Fruit fly (Drosophila melanogaster) whole organism, prepupa: ENCODE measurements around the gene fd96Cb.

Experiments
- Blimp-1 ChIP-seq: fragments of 200-800 bp; sonication (Bioruptor generic); optimal IDR thresholded peaks from 3 replicates; lab custom pipeline; 2017; ENCODE audit warnings: missing biosample characterization, missing genetic modification characterization, mild to moderate bottlenecking, moderate library complexity, missing genetic modification reagents
- CG10631 ChIP-seq: fragments of 200-800 bp; sonication (Bioruptor generic); optimal IDR thresholded peaks from 2 replicates; lab custom pipeline; 2016; ENCODE audit warnings: missing biosample characterization, missing genetic modification characterization
- CG10669 ChIP-seq: fragments of 200-800 bp; sonication (Bioruptor generic); optimal IDR thresholded peaks from 3 replicates; lab custom pipeline; 2018; ENCODE audit warnings: missing biosample characterization, mild to moderate bottlenecking, missing genetic modification characterization, moderate library complexity
- CG11762 ChIP-seq: fragments of 200-800 bp; sonication (Bioruptor generic); optimal IDR thresholded peaks from 3 replicates; lab custom pipeline; 2016; ENCODE audit warnings: missing biosample characterization, missing genetic modification characterization; ENCODE audit not compliant: insufficient read depth
- CG11902 ChIP-seq: fragments of 200-800 bp; sonication (Bioruptor generic); optimal IDR thresholded peaks from 3 replicates; lab custom pipeline; 2016; ENCODE audit warnings: missing biosample characterization, missing genetic modification characterization
- CG15336 ChIP-seq: fragments of 200-800 bp; sonication (Bioruptor generic); IDR thresholded peaks from 2 replicates; pipeline ENCODE4 v1.3.6; 2022; ENCODE audit warnings: missing biosample characterization, missing genetic modification characterization
- CG1621 ChIP-seq: fragments of 200-800 bp; sonication (Bioruptor generic); optimal IDR thresholded peaks from 3 replicates; lab custom pipeline; 2018; ENCODE audit warnings: missing biosample characterization, mild to moderate bottlenecking, missing genetic modification characterization
- CG16779 ChIP-seq: fragments of 200-800 bp; sonication (Bioruptor generic); optimal IDR thresholded peaks from 3 replicates; lab custom pipeline; 2017; ENCODE audit warnings: missing biosample characterization, mild to moderate bottlenecking, missing genetic modification characterization
- CG3032 ChIP-seq: fragments of 200-800 bp; optimal IDR thresholded peaks from 2 replicates; lab custom pipeline; 2019; ENCODE audit warnings: missing biosample characterization, mild to moderate bottlenecking, missing genetic modification characterization, moderate library complexity
- CG31627 ChIP-seq: fragments of 200-800 bp; sonication (Bioruptor generic); optimal IDR thresholded peaks from 3 replicates; lab custom pipeline; 2016; ENCODE audit warnings: missing biosample characterization, missing genetic modification characterization
- CG34406 ChIP-seq: fragments of 200-800 bp; sonication (Bioruptor generic); optimal IDR thresholded peaks from 3 replicates; lab custom pipeline; 2016; ENCODE audit warnings: missing biosample characterization, missing genetic modification characterization
- CG3919 ChIP-seq: fragments of 200-800 bp; sonication (Bioruptor generic); optimal IDR thresholded peaks from 3 replicates; lab custom pipeline; 2016; ENCODE audit warnings: missing biosample characterization, missing genetic modification characterization
- CG4318 ChIP-seq: fragments of 200-800 bp; sonication (Bioruptor generic); optimal IDR thresholded peaks from 3 replicates; lab custom pipeline; 2017; ENCODE audit warnings: missing biosample characterization, mild to moderate bottlenecking, missing genetic modification characterization
- CG6163 ChIP-seq: fragments of 200-800 bp; sonication (Bioruptor generic); IDR thresholded peaks from 3 replicates; pipeline ENCODE4 v1.3.6; 2022; ENCODE audit warnings: missing biosample characterization, missing genetic modification characterization
- CG6276 ChIP-seq: fragments of 200-800 bp; sonication (Bioruptor generic); optimal IDR thresholded peaks from 2 replicates; lab custom pipeline; 2017; ENCODE audit warnings: missing biosample characterization, mild to moderate bottlenecking, missing genetic modification characterization
- CG6854 ChIP-seq: fragments of 200-800 bp; sonication (Bioruptor generic); optimal IDR thresholded peaks from 2 replicates; lab custom pipeline; 2017; ENCODE audit warnings: missing biosample characterization, mild to moderate bottlenecking, missing genetic modification characterization
- CG7368 ChIP-seq: fragments of 200-800 bp; sonication (Bioruptor generic); optimal IDR thresholded peaks from 3 replicates; lab custom pipeline; 2016; ENCODE audit warnings: missing biosample characterization, missing genetic modification characterization
- CG8119 ChIP-seq: fragments of 200-800 bp; sonication (Bioruptor generic); IDR thresholded peaks from 3 replicates; pipeline ENCODE4 v1.3.6; 2022; ENCODE audit warnings: missing biosample characterization, missing genetic modification characterization
- CG8319 ChIP-seq: fragments of 200-800 bp; sonication (Bioruptor generic); optimal IDR thresholded peaks from 3 replicates; lab custom pipeline; 2016; ENCODE audit warnings: missing biosample characterization, missing genetic modification characterization
- CG8632 ChIP-seq: fragments of 200-800 bp; sonication (Bioruptor generic); optimal IDR thresholded peaks from 3 replicates; lab custom pipeline; 2016; ENCODE audit warnings: missing biosample characterization, missing genetic modification characterization
- CG9139 ChIP-seq: fragments of 200-800 bp; sonication (Bioruptor generic); optimal IDR thresholded peaks from 3 replicates; lab custom pipeline; 2017; ENCODE audit warnings: missing biosample characterization, mild to moderate bottlenecking, missing genetic modification characterization
- Eip75B ChIP-seq: fragments of 200-800 bp; sonication (Bioruptor generic); optimal IDR thresholded peaks from 3 replicates; lab custom pipeline; 2016; ENCODE audit warnings: missing biosample characterization, missing genetic modification characterization
- Eip78C ChIP-seq: fragments of 200-800 bp; sonication (Bioruptor generic); peaks from one replicate; lab custom pipeline; 2016; ENCODE audit warnings: missing biosample characterization, missing genetic modification characterization
- Eip93F ChIP-seq: fragments of 200-800 bp; sonication (Bioruptor generic); optimal IDR thresholded peaks from 2 replicates; lab custom pipeline; 2016; ENCODE audit warnings: missing biosample characterization, mild to moderate bottlenecking, missing genetic modification characterization
- Ets21C ChIP-seq: fragments of 200-800 bp; sonication (Bioruptor generic); optimal IDR thresholded peaks from 3 replicates; lab custom pipeline; 2016; ENCODE audit warnings: missing biosample characterization, missing genetic modification characterization
- Ets96B ChIP-seq: fragments of 200-800 bp; optimal IDR thresholded peaks from 2 replicates; lab custom pipeline; 2019; ENCODE audit warnings: missing biosample characterization, mild to moderate bottlenecking, missing genetic modification characterization, moderate library complexity
- Gug ChIP-seq: fragments of 200-800 bp; sonication (Bioruptor generic); IDR thresholded peaks from 2 replicates; pipeline ENCODE4 v1.3.6; 2022; ENCODE audit warnings: missing biosample characterization, missing genetic modification characterization
- Hr38 ChIP-seq: sonication (Bioruptor generic); optimal IDR thresholded peaks from 2 replicates; lab custom pipeline; 2016; ENCODE audit warnings: missing biosample characterization, missing genetic modification characterization
- Hr39 ChIP-seq: fragments of 200-800 bp; sonication (Bioruptor generic); optimal IDR thresholded peaks from 2 replicates; lab custom pipeline; 2016; ENCODE audit warnings: missing biosample characterization, missing genetic modification characterization
- Hr4 ChIP-seq: fragments of 200-800 bp; sonication (Bioruptor generic); optimal IDR thresholded peaks from 3 replicates; lab custom pipeline; 2016; ENCODE audit warnings: missing biosample characterization, missing genetic modification characterization
- Met ChIP-seq: fragments of 200-800 bp; sonication (Bioruptor generic); optimal IDR thresholded peaks from 3 replicates; lab custom pipeline; 2016; ENCODE audit warnings: missing biosample characterization, missing genetic modification characterization
- OdsH ChIP-seq: fragments of 200-800 bp; sonication (Bioruptor generic); optimal IDR thresholded peaks from 3 replicates; lab custom pipeline; 2016; ENCODE audit warnings: missing biosample characterization, missing genetic modification characterization
- Smox ChIP-seq: fragments of 200-800 bp; sonication (Bioruptor generic); optimal IDR thresholded peaks from 3 replicates; lab custom pipeline; 2016; ENCODE audit warnings: missing biosample characterization, missing genetic modification characterization
- Sox15 ChIP-seq: fragments of 200-800 bp; sonication (Bioruptor generic); optimal IDR thresholded peaks from 3 replicates; lab custom pipeline; 2016; ENCODE audit warnings: missing biosample characterization, missing genetic modification characterization
- achi ChIP-seq: fragments of 200-800 bp; sonication (Bioruptor generic); optimal IDR thresholded peaks from 3 replicates; lab custom pipeline; 2016; ENCODE audit warnings: missing biosample characterization, missing genetic modification characterization
- acj6 ChIP-seq: fragments of 200-800 bp; sonication (Bioruptor generic); optimal IDR thresholded peaks from 3 replicates; lab custom pipeline; 2016; ENCODE audit warnings: missing biosample characterization, missing genetic modification characterization
- dac ChIP-seq: fragments of 200-800 bp; sonication (Bioruptor generic); optimal IDR thresholded peaks from 2 replicates; lab custom pipeline; 2017; ENCODE audit warnings: missing biosample characterization, mild to moderate bottlenecking, missing genetic modification characterization
- esn ChIP-seq: fragments of 200-800 bp; sonication (Bioruptor generic); optimal IDR thresholded peaks from 2 replicates; lab custom pipeline; 2016; ENCODE audit warnings: missing biosample characterization, mild to moderate bottlenecking, missing genetic modification characterization, moderate library complexity
- fd59A ChIP-seq: fragments of 200-800 bp; sonication (Bioruptor generic); optimal IDR thresholded peaks from 2 replicates; lab custom pipeline; 2017; ENCODE audit warnings: missing biosample characterization, mild to moderate bottlenecking, missing genetic modification characterization, missing genetic modification reagents
- fkh ChIP-seq: fragments of 200-800 bp; sonication (Bioruptor generic); optimal IDR thresholded peaks from 3 replicates; lab custom pipeline; 2017; ENCODE audit warnings: missing biosample characterization, mild to moderate bottlenecking, missing genetic modification characterization, moderate library complexity
- lz ChIP-seq: fragments of 200-800 bp; sonication (Bioruptor generic); optimal IDR thresholded peaks from 3 replicates; lab custom pipeline; 2016; ENCODE audit warnings: missing biosample characterization, missing genetic modification characterization
- net ChIP-seq: fragments of 200-800 bp; sonication (Bioruptor generic); optimal IDR thresholded peaks from 3 replicates; lab custom pipeline; 2016; ENCODE audit warnings: missing biosample characterization, missing genetic modification characterization
- pdm3 ChIP-seq: fragments of 200-800 bp; sonication (Bioruptor generic); optimal IDR thresholded peaks from 3 replicates; lab custom pipeline; 2016; ENCODE audit warnings: missing biosample characterization, missing genetic modification characterization
- spab ChIP-seq: fragments of 200-800 bp; sonication (Bioruptor generic); optimal IDR thresholded peaks from 2 replicates; lab custom pipeline; 2017; ENCODE audit warnings: missing biosample characterization, mild to moderate bottlenecking, missing genetic modification characterization, missing genetic modification reagents
- ss ChIP-seq, 2 experiments: fragments of 200-800 bp; sonication (Bioruptor generic); optimal IDR thresholded peaks; 2 replicates in 1 of 2; 3 replicates in 1 of 2; lab custom pipeline; 2017 to 2018; ENCODE audit warnings: mild to moderate bottlenecking in 2 of 2, missing biosample characterization in 2 of 2, missing genetic modification characterization in 2 of 2, moderate library complexity in 1 of 2
- topi ChIP-seq: fragments of 200-800 bp; sonication (Bioruptor generic); optimal IDR thresholded peaks from 3 replicates; lab custom pipeline; 2016; ENCODE audit warnings: missing biosample characterization, missing genetic modification characterization
- vri ChIP-seq: fragments of 200-800 bp; sonication (Bioruptor generic); optimal IDR thresholded peaks from 3 replicates; lab custom pipeline; 2016; ENCODE audit warnings: missing biosample characterization, mild to moderate bottlenecking, missing genetic modification characterization

Gene fd96Cb

DNA sequence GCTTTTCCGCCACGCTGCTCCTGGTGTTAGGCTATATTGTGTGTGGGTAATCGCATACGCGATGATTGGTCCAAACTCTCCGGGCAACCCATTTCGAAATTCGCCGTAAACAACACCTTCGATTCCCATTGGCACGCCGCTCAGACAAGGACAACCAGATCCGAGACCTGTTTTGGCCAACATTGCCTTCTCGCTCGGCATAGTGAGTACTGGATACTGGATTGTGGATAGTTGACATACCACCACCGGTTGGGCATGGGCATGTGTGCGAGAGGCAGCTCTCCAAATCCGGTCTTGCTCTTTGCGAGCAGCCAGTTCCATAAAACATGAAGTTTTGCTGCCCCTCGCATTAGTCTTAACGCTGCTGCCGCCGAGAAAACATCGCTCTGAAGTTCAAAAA, at the start of gene fd96Cb:
Gene fd96Cb, plus strand, starts transcription at position 374 of the 400 bp plus-strand sequence.
- peak; percentile 87 for TF ChIP-seq CG1621 (tag; lab: Kevin White, UChicago)
- no peak for TF ChIP-seq acj6 (GFP tag; lab: Kevin White, UChicago)
- TF ChIP-seq dac (GFP tag; lab: Kevin White, UChicago) = no peak
- no peak for TF ChIP-seq CG10631
- no peak for TF ChIP-seq CG4318 (GFP tag; lab: Kevin White, UChicago)
- no peak for TF ChIP-seq CG34406
- no peak for TF ChIP-seq spab (GFP tag; lab: Kevin White, UChicago)
- TF ChIP-seq CG10669 (GFP tag; lab: Kevin White, UChicago) = no peak
- peak in 1 of 2 experiments; percentile 32 for TF ChIP-seq ss (GFP tag; optimal IDR thresholded peaks at IDR 0.05; lab: Kevin White, UChicago)
- no peak for TF ChIP-seq achi
- no peak for TF ChIP-seq CG11902 (GFP tag; lab: Kevin White, UChicago)

- peak; percentile 19 for TF ChIP-seq Blimp-1 (GFP tag; lab: Kevin White, UChicago)
- no peak for TF ChIP-seq Hr39 (GFP tag; lab: Kevin White, UChicago)
Measured at dm6 chr3R:25046023-25046422, 48.8 kb upstream of the fd96Cb start, which contains the start of gene CG11786. Gene CG11786 (plus strand): TSS chr3R:25046323.

dm6 chr3R:25047504-25047903, 47.3 kb upstream of the fd96Cb start, which contains the start of gene CG11790:
Gene CG11790 (plus strand): TSS chr3R:25047706.
- TF ChIP-seq pdm3 (GFP tag; lab: Kevin White, UChicago) (no peak), CG11902 (GFP tag; lab: Kevin White, UChicago) (no peak), Hr4 (GFP tag; lab: Kevin White, UChicago) (no peak), net (no peak), CG4318 (GFP tag; lab: Kevin White, UChicago) (no peak), CG1621 (tag; lab: Kevin White, UChicago) (peak; percentile 54), acj6 (GFP tag; lab: Kevin White, UChicago) (no peak), Ets96B (tag; lab: Kevin White, UChicago) (no peak), Eip75B (GFP tag; lab: Kevin White, UChicago) (peak; percentile 11), Met (GFP tag; lab: Kevin White, UChicago) (no peak), CG6276 (GFP tag; lab: Kevin White, UChicago) (no peak), vri (GFP tag; lab: Kevin White, UChicago) (no peak), esn (GFP tag; lab: Kevin White, UChicago) (peak; percentile 34), CG11762 (GFP tag; lab: Kevin White, UChicago) (no peak), CG34406 (no peak), CG8632 (GFP tag; lab: Kevin White, UChicago) (no peak), topi (GFP tag; lab: Kevin White, UChicago) (peak; percentile 11), Hr39 (GFP tag; lab: Kevin White, UChicago) (no peak), OdsH (GFP tag; lab: Kevin White, UChicago) (no peak), Sox15 (GFP tag; lab: Kevin White, UChicago) (no peak), CG10669 (GFP tag; lab: Kevin White, UChicago) (no peak), lz (no peak), CG3032 (tag; lab: Kevin White, UChicago) (no peak), Gug (GFP tag; lab: Robert Waterston, UW) (no peak), CG7368 (GFP tag; lab: Kevin White, UChicago) (no peak), Eip78C (peak; percentile 22), CG8119 (GFP tag; lab: Robert Waterston, UW) (no peak), spab (GFP tag; lab: Kevin White, UChicago) (no peak), ss (GFP tag; optimal IDR thresholded peaks at IDR 0.05; lab: Kevin White, UChicago) (no peak), CG15336 (GFP tag; lab: Robert Waterston, UW) (no peak), fd59A (GFP tag; lab: Kevin White, UChicago) (no peak), Hr38 (GFP tag; lab: Kevin White, UChicago) (no peak), Eip93F (GFP tag; lab: Kevin White, UChicago) (no peak), CG31627 (GFP tag; lab: Kevin White, UChicago) (no peak), CG9139 (GFP tag; lab: Kevin White, UChicago) (no peak), CG6854 (GFP tag; lab: Kevin White, UChicago) (peak; percentile 5), CG6163 (GFP tag; lab: Robert Waterston, UW) (no peak), Ets21C (GFP tag; lab: Kevin White, UChicago) (no peak), CG3919 (GFP tag; lab: Kevin White, UChicago) (no peak), fkh (no peak), CG8319 (GFP tag; lab: Kevin White, UChicago) (no peak), CG16779 (no peak), Smox (GFP tag; lab: Kevin White, UChicago) (no peak), achi (no peak)
- TF ChIP-seq, all 60 proteins: peak for 6
